Fruit fly (Drosophila melanogaster) whole organism, prepupa: ENCODE measurements around the gene Sh.

Experiments
- Blimp-1 ChIP-seq: fragments of 200-800 bp; sonication (Bioruptor generic); optimal IDR thresholded peaks from 3 replicates; lab custom pipeline; 2017; ENCODE audit warnings: missing biosample characterization, missing genetic modification characterization, mild to moderate bottlenecking, moderate library complexity, missing genetic modification reagents
- CG10631 ChIP-seq: fragments of 200-800 bp; sonication (Bioruptor generic); optimal IDR thresholded peaks from 2 replicates; lab custom pipeline; 2016; ENCODE audit warnings: missing biosample characterization, missing genetic modification characterization
- CG10669 ChIP-seq: fragments of 200-800 bp; sonication (Bioruptor generic); optimal IDR thresholded peaks from 3 replicates; lab custom pipeline; 2018; ENCODE audit warnings: missing biosample characterization, mild to moderate bottlenecking, missing genetic modification characterization, moderate library complexity
- CG11294 ChIP-seq: fragments of 200-800 bp; sonication (Bioruptor generic); IDR thresholded peaks from 2 replicates; pipeline ENCODE4 v1.3.6; 2022; ENCODE audit warnings: missing biosample characterization, missing genetic modification characterization
- CG11902 ChIP-seq: fragments of 200-800 bp; sonication (Bioruptor generic); optimal IDR thresholded peaks from 3 replicates; lab custom pipeline; 2016; ENCODE audit warnings: missing biosample characterization, missing genetic modification characterization
- CG15336 ChIP-seq: fragments of 200-800 bp; sonication (Bioruptor generic); IDR thresholded peaks from 2 replicates; pipeline ENCODE4 v1.3.6; 2022; ENCODE audit warnings: missing biosample characterization, missing genetic modification characterization
- CG1621 ChIP-seq: fragments of 200-800 bp; sonication (Bioruptor generic); optimal IDR thresholded peaks from 3 replicates; lab custom pipeline; 2018; ENCODE audit warnings: missing biosample characterization, mild to moderate bottlenecking, missing genetic modification characterization
- CG16779 ChIP-seq: fragments of 200-800 bp; sonication (Bioruptor generic); optimal IDR thresholded peaks from 3 replicates; lab custom pipeline; 2017; ENCODE audit warnings: missing biosample characterization, mild to moderate bottlenecking, missing genetic modification characterization
- CG3032 ChIP-seq: fragments of 200-800 bp; optimal IDR thresholded peaks from 2 replicates; lab custom pipeline; 2019; ENCODE audit warnings: missing biosample characterization, mild to moderate bottlenecking, missing genetic modification characterization, moderate library complexity
- CG31627 ChIP-seq: fragments of 200-800 bp; sonication (Bioruptor generic); optimal IDR thresholded peaks from 3 replicates; lab custom pipeline; 2016; ENCODE audit warnings: missing biosample characterization, missing genetic modification characterization
- CG32006 ChIP-seq: fragments of 200-800 bp; sonication (Bioruptor generic); optimal IDR thresholded peaks from 3 replicates; lab custom pipeline; 2017; ENCODE audit warnings: missing biosample characterization, mild to moderate bottlenecking, missing genetic modification characterization
- CG34406 ChIP-seq: fragments of 200-800 bp; sonication (Bioruptor generic); optimal IDR thresholded peaks from 3 replicates; lab custom pipeline; 2016; ENCODE audit warnings: missing biosample characterization, missing genetic modification characterization
- CG3919 ChIP-seq: fragments of 200-800 bp; sonication (Bioruptor generic); optimal IDR thresholded peaks from 3 replicates; lab custom pipeline; 2016; ENCODE audit warnings: missing biosample characterization, missing genetic modification characterization
- CG4318 ChIP-seq: fragments of 200-800 bp; sonication (Bioruptor generic); optimal IDR thresholded peaks from 3 replicates; lab custom pipeline; 2017; ENCODE audit warnings: missing biosample characterization, mild to moderate bottlenecking, missing genetic modification characterization
- CG6163 ChIP-seq: fragments of 200-800 bp; sonication (Bioruptor generic); IDR thresholded peaks from 3 replicates; pipeline ENCODE4 v1.3.6; 2022; ENCODE audit warnings: missing biosample characterization, missing genetic modification characterization
- CG6276 ChIP-seq: fragments of 200-800 bp; sonication (Bioruptor generic); optimal IDR thresholded peaks from 2 replicates; lab custom pipeline; 2017; ENCODE audit warnings: missing biosample characterization, mild to moderate bottlenecking, missing genetic modification characterization
- CG6792 ChIP-seq: fragments of 200-800 bp; sonication (Bioruptor generic); optimal IDR thresholded peaks from 3 replicates; lab custom pipeline; 2016; ENCODE audit warnings: missing biosample characterization, missing genetic modification characterization
- CG6808 ChIP-seq: fragments of 200-800 bp; sonication (Bioruptor generic); optimal IDR thresholded peaks from 3 replicates; lab custom pipeline; 2017; ENCODE audit warnings: missing biosample characterization, missing genetic modification characterization, mild to moderate bottlenecking, moderate library complexity, missing genetic modification reagents
- CG8119 ChIP-seq: fragments of 200-800 bp; sonication (Bioruptor generic); IDR thresholded peaks from 3 replicates; pipeline ENCODE4 v1.3.6; 2022; ENCODE audit warnings: missing biosample characterization, missing genetic modification characterization
- CG8319 ChIP-seq: fragments of 200-800 bp; sonication (Bioruptor generic); optimal IDR thresholded peaks from 3 replicates; lab custom pipeline; 2016; ENCODE audit warnings: missing biosample characterization, missing genetic modification characterization
- CG9139 ChIP-seq: fragments of 200-800 bp; sonication (Bioruptor generic); optimal IDR thresholded peaks from 3 replicates; lab custom pipeline; 2017; ENCODE audit warnings: missing biosample characterization, mild to moderate bottlenecking, missing genetic modification characterization
- Eip75B ChIP-seq: fragments of 200-800 bp; sonication (Bioruptor generic); optimal IDR thresholded peaks from 3 replicates; lab custom pipeline; 2016; ENCODE audit warnings: missing biosample characterization, missing genetic modification characterization
- Ets21C ChIP-seq: fragments of 200-800 bp; sonication (Bioruptor generic); optimal IDR thresholded peaks from 3 replicates; lab custom pipeline; 2016; ENCODE audit warnings: missing biosample characterization, missing genetic modification characterization
- Ets96B ChIP-seq: fragments of 200-800 bp; optimal IDR thresholded peaks from 2 replicates; lab custom pipeline; 2019; ENCODE audit warnings: missing biosample characterization, mild to moderate bottlenecking, missing genetic modification characterization, moderate library complexity
- Gug ChIP-seq: fragments of 200-800 bp; sonication (Bioruptor generic); IDR thresholded peaks from 2 replicates; pipeline ENCODE4 v1.3.6; 2022; ENCODE audit warnings: missing biosample characterization, missing genetic modification characterization
- Hr39 ChIP-seq: fragments of 200-800 bp; sonication (Bioruptor generic); optimal IDR thresholded peaks from 2 replicates; lab custom pipeline; 2016; ENCODE audit warnings: missing biosample characterization, missing genetic modification characterization
- Met ChIP-seq: fragments of 200-800 bp; sonication (Bioruptor generic); optimal IDR thresholded peaks from 3 replicates; lab custom pipeline; 2016; ENCODE audit warnings: missing biosample characterization, missing genetic modification characterization
- OdsH ChIP-seq: fragments of 200-800 bp; sonication (Bioruptor generic); optimal IDR thresholded peaks from 3 replicates; lab custom pipeline; 2016; ENCODE audit warnings: missing biosample characterization, missing genetic modification characterization
- Smox ChIP-seq: fragments of 200-800 bp; sonication (Bioruptor generic); optimal IDR thresholded peaks from 3 replicates; lab custom pipeline; 2016; ENCODE audit warnings: missing biosample characterization, missing genetic modification characterization
- Sox102F ChIP-seq: fragments of 200-800 bp; sonication (Bioruptor generic); optimal IDR thresholded peaks from 2 replicates; lab custom pipeline; 2016; ENCODE audit warnings: missing biosample characterization, mild to moderate bottlenecking, missing genetic modification characterization
- Sox14 ChIP-seq: fragments of 200-800 bp; sonication (Bioruptor generic); optimal IDR thresholded peaks from 3 replicates; lab custom pipeline; 2016; ENCODE audit warnings: missing biosample characterization, missing genetic modification characterization
- Sox15 ChIP-seq: fragments of 200-800 bp; sonication (Bioruptor generic); optimal IDR thresholded peaks from 3 replicates; lab custom pipeline; 2016; ENCODE audit warnings: missing biosample characterization, missing genetic modification characterization
- achi ChIP-seq: fragments of 200-800 bp; sonication (Bioruptor generic); optimal IDR thresholded peaks from 3 replicates; lab custom pipeline; 2016; ENCODE audit warnings: missing biosample characterization, missing genetic modification characterization
- acj6 ChIP-seq: fragments of 200-800 bp; sonication (Bioruptor generic); optimal IDR thresholded peaks from 3 replicates; lab custom pipeline; 2016; ENCODE audit warnings: missing biosample characterization, missing genetic modification characterization
- cyc ChIP-seq: fragments of 200-800 bp; sonication (Bioruptor generic); optimal IDR thresholded peaks from 3 replicates; lab custom pipeline; 2016; ENCODE audit warnings: missing biosample characterization, missing genetic modification characterization
- dac ChIP-seq: fragments of 200-800 bp; sonication (Bioruptor generic); optimal IDR thresholded peaks from 2 replicates; lab custom pipeline; 2017; ENCODE audit warnings: missing biosample characterization, mild to moderate bottlenecking, missing genetic modification characterization
- dsx ChIP-seq: fragments of 200-800 bp; optimal IDR thresholded peaks from 3 replicates; lab custom pipeline; 2019; ENCODE audit warnings: missing biosample characterization, mild to moderate bottlenecking, missing genetic modification characterization, moderate library complexity; ENCODE audit not compliant: poor library complexity, severe bottlenecking
- eg ChIP-seq: fragments of 200-800 bp; sonication (Bioruptor generic); IDR thresholded peaks from 3 replicates; pipeline ENCODE4 v1.3.6; 2022; ENCODE audit warnings: missing biosample characterization, missing genetic modification characterization
- fd85E ChIP-seq: fragments of 200-800 bp; sonication (Bioruptor generic); optimal IDR thresholded peaks from 3 replicates; lab custom pipeline; 2016; ENCODE audit warnings: missing biosample characterization, missing genetic modification characterization
- fkh ChIP-seq: fragments of 200-800 bp; sonication (Bioruptor generic); optimal IDR thresholded peaks from 3 replicates; lab custom pipeline; 2017; ENCODE audit warnings: missing biosample characterization, mild to moderate bottlenecking, missing genetic modification characterization, moderate library complexity
- lz ChIP-seq: fragments of 200-800 bp; sonication (Bioruptor generic); optimal IDR thresholded peaks from 3 replicates; lab custom pipeline; 2016; ENCODE audit warnings: missing biosample characterization, missing genetic modification characterization
- net ChIP-seq: fragments of 200-800 bp; sonication (Bioruptor generic); optimal IDR thresholded peaks from 3 replicates; lab custom pipeline; 2016; ENCODE audit warnings: missing biosample characterization, missing genetic modification characterization
- pdm3 ChIP-seq: fragments of 200-800 bp; sonication (Bioruptor generic); optimal IDR thresholded peaks from 3 replicates; lab custom pipeline; 2016; ENCODE audit warnings: missing biosample characterization, missing genetic modification characterization
- salr ChIP-seq, 2 experiments: fragments of 200-800 bp; sonication (Bioruptor generic); optimal IDR thresholded peaks; 3 replicates each; lab custom pipeline; 2016 to 2018; ENCODE audit warnings: missing biosample characterization in 2 of 2, missing genetic modification characterization in 2 of 2, mild to moderate bottlenecking in 1 of 2
- ss ChIP-seq, 2 experiments: fragments of 200-800 bp; sonication (Bioruptor generic); optimal IDR thresholded peaks; 2 replicates in 1 of 2; 3 replicates in 1 of 2; lab custom pipeline; 2017 to 2018; ENCODE audit warnings: mild to moderate bottlenecking in 2 of 2, missing biosample characterization in 2 of 2, missing genetic modification characterization in 2 of 2, moderate library complexity in 1 of 2
- svp ChIP-seq: fragments of 200-800 bp; sonication (Bioruptor generic); peaks from one replicate; lab custom pipeline; 2016; ENCODE audit warnings: missing biosample characterization, missing genetic modification characterization
- topi ChIP-seq: fragments of 200-800 bp; sonication (Bioruptor generic); optimal IDR thresholded peaks from 3 replicates; lab custom pipeline; 2016; ENCODE audit warnings: missing biosample characterization, missing genetic modification characterization
- vri ChIP-seq: fragments of 200-800 bp; sonication (Bioruptor generic); optimal IDR thresholded peaks from 3 replicates; lab custom pipeline; 2016; ENCODE audit warnings: missing biosample characterization, mild to moderate bottlenecking, missing genetic modification characterization

The Sh gene

DNA sequence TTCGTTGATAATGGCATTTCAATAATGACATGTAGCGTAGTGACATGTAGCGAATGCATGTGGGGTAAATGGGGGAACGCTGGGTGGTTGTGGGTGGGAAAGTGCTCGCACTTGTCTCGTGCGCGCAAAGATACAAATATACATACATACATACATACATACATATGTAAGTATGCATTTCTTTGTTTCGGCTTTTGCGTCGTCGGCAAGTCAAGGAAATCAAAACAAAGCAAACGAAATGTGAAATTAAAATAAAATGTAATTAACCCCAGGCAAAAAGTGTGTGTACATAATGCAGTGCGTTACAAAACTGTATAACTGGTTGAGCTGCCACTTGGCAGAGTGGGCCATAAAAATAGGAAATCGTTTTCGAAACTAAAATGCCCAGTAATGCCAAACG, 187.4 kb downstream of the Sh start (continued):
- TF ChIP-seq CG6808 (GFP tag; lab: Kevin White, UChicago): no peak
- no peak for TF ChIP-seq OdsH (GFP tag; lab: Kevin White, UChicago)
- TF ChIP-seq CG11294: no peak
- no peak for TF ChIP-seq CG3032 (tag; lab: Kevin White, UChicago)
- no peak for TF ChIP-seq eg (GFP tag; lab: Robert Waterston, UW)
- no peak for TF ChIP-seq fkh
- TF ChIP-seq Hr39 (GFP tag; lab: Kevin White, UChicago): no peak
- TF ChIP-seq CG11902: no peak
- TF ChIP-seq Ets21C (GFP tag; lab: Kevin White, UChicago): no peak
- TF ChIP-seq CG34406: no peak
- TF ChIP-seq CG9139 (GFP tag; lab: Kevin White, UChicago): no peak
- TF ChIP-seq net (GFP tag; lab: Kevin White, UChicago): no peak
- TF ChIP-seq CG3919 (GFP tag; lab: Kevin White, UChicago): no peak
- peak; percentile 32 for TF ChIP-seq Met
- no peak for TF ChIP-seq CG16779 (tag; lab: Kevin White, UChicago)
- no peak for TF ChIP-seq Eip75B (GFP tag; lab: Kevin White, UChicago)

DNA sequence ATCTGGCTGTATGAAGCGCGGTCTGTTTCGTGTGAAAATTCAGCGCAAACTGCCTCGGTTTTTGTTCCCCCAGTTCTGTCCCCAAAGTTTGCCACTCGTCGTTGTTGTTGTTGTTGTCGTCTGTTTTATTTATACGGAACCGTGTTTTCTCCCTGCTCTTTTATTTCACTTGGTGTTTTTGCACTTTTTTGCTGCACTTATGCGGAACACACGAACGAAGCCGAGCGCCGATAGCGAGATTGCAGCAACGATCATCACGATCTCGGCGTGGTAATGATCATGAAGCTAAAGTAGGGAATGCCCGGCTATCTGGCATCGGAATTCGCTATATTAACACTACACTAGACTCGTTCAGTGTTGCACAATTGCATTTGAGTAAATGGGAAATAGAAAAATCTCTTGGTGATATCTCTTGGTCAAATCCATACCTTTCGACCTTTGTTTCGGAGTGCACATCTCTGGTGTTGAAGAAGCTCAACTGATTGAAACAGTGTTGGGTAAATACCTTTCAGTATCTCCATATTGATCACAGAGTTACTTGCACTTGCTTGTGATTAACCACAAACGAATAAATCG, 187.9 kb downstream of the Sh start:
- no peak for TF ChIP-seq CG10669 (GFP tag; lab: Kevin White, UChicago)
- peak; percentile 3 for TF ChIP-seq Sox14 (GFP tag; lab: Kevin White, UChicago)
- TF ChIP-seq dac (GFP tag; lab: Kevin White, UChicago): no peak
- no peak for TF ChIP-seq CG3032 (tag; lab: Kevin White, UChicago)
- peak; percentile 17 for TF ChIP-seq CG9139 (GFP tag; lab: Kevin White, UChicago)
- TF ChIP-seq Ets21C (GFP tag; lab: Kevin White, UChicago): peak; percentile 41
- TF ChIP-seq CG11902: peak; percentile 20
- TF ChIP-seq vri (GFP tag; lab: Kevin White, UChicago): no peak
- peak; percentile 74 for TF ChIP-seq topi (GFP tag; lab: Kevin White, UChicago)
- peak; percentile 55 for TF ChIP-seq Sox102F (GFP tag; lab: Kevin White, UChicago)
- TF ChIP-seq CG11294: no peak
- TF ChIP-seq ss (GFP tag; optimal IDR thresholded peaks at IDR 0.05; lab: Kevin White, UChicago): peak; percentile 43 to 63
- no peak for TF ChIP-seq fd85E (GFP tag; lab: Kevin White, UChicago)
- peak; percentile 30 for TF ChIP-seq Sox15
- peak; percentile 58 for TF ChIP-seq CG3919 (GFP tag; lab: Kevin White, UChicago)
- TF ChIP-seq Blimp-1 (GFP tag; lab: Kevin White, UChicago): no peak
- TF ChIP-seq pdm3 (GFP tag; lab: Kevin White, UChicago): peak; percentile 46
- TF ChIP-seq CG15336: 0 out of 2 replicates have a peak, but pooled peaks have one; percentile 19
- peak; percentile 64 for TF ChIP-seq CG31627 (GFP tag; lab: Kevin White, UChicago)
- no peak for TF ChIP-seq CG8119
- TF ChIP-seq CG4318 (GFP tag; lab: Kevin White, UChicago): no peak
- TF ChIP-seq CG6276 (GFP tag; lab: Kevin White, UChicago): peak; percentile 27
- no peak for TF ChIP-seq Gug (GFP tag; lab: Robert Waterston, UW)
- peak; percentile 46 for TF ChIP-seq CG6792 (GFP tag; lab: Kevin White, UChicago)
- TF ChIP-seq net (GFP tag; lab: Kevin White, UChicago): peak; percentile 28
- peak; percentile 66 for TF ChIP-seq Hr39 (GFP tag; lab: Kevin White, UChicago)
- TF ChIP-seq CG1621 (tag; lab: Kevin White, UChicago): peak; percentile 9
- TF ChIP-seq svp (GFP tag; lab: Kevin White, UChicago): peak; percentile 86
- no peak for TF ChIP-seq salr (GFP tag; optimal IDR thresholded peaks at IDR 0.05; lab: Kevin White, UChicago)
- peak; percentile 43 for TF ChIP-seq OdsH (GFP tag; lab: Kevin White, UChicago)
- TF ChIP-seq Smox (GFP tag; lab: Kevin White, UChicago): peak; percentile 15
- TF ChIP-seq Eip75B (GFP tag; lab: Kevin White, UChicago): peak; percentile 53
- peak; percentile 51 for TF ChIP-seq lz (GFP tag; lab: Kevin White, UChicago)
- peak; percentile 44 for TF ChIP-seq CG6808 (GFP tag; lab: Kevin White, UChicago)
- TF ChIP-seq CG6163: peak; percentile 46; the same call in 2 of the 3 replicates
- TF ChIP-seq CG34406: peak; percentile 4
- peak; percentile 32 for TF ChIP-seq CG32006 (GFP tag; lab: Kevin White, UChicago)
- peak; percentile 47 for TF ChIP-seq dsx
- TF ChIP-seq cyc (GFP tag; lab: Kevin White, UChicago): peak; percentile 56
- peak; percentile 27 for TF ChIP-seq acj6 (GFP tag; lab: Kevin White, UChicago)
- TF ChIP-seq CG8319 (GFP tag; lab: Kevin White, UChicago): no peak
- TF ChIP-seq CG10631: peak; percentile 31
- TF ChIP-seq achi: peak; percentile 44
- peak; percentile 13 for TF ChIP-seq Ets96B (tag; lab: Kevin White, UChicago)
